Fruit fly (Drosophila melanogaster): ENCODE measurements around the gene gammaTub23C.

gammaTub23C gene

dm6 chr2L:2976829-2977228 is 4.1 kb downstream of the gammaTub23C start, which contains the start of the genes CG9641 and CG3165 (continued):
- peak; percentile 66 for TF ChIP-seq CG12299 (tag; optimal IDR thresholded peaks at IDR 0.05)
- TF ChIP-seq chinmo (GFP tag; IDR thresholded peaks at IDR 0.05; ENCODE audit: partially characterized antibody), result peak; percentile 76; the same call in 1 of the 4 replicates
- TF ChIP-seq vfl (GFP tag; optimal IDR thresholded peaks at IDR 0.05), result peak; percentile 86
- no peak for TF ChIP-seq CG6654 (GFP tag; optimal IDR thresholded peaks at IDR 0.05)
- TF ChIP-seq gcm2 (GFP tag; optimal IDR thresholded peaks at IDR 0.05), result peak; percentile 76
- no peak for TF ChIP-seq Deaf1 (tag; optimal IDR thresholded peaks at IDR 0.05)
- peak; percentile 84 for TF ChIP-seq CG1647 (GFP tag; optimal IDR thresholded peaks at IDR 0.05)
- peak; percentile 86 for TF ChIP-seq zfh1 (GFP tag; IDR thresholded peaks at IDR 0.05)
- TF ChIP-seq CG13123 (GFP tag; optimal IDR thresholded peaks at IDR 0.05), result peak; percentile 78
- TF ChIP-seq Abd-B (GFP tag; optimal IDR thresholded peaks at IDR 0.05), result peak; percentile 66
- TF ChIP-seq CG5953 (GFP tag; IDR thresholded peaks at IDR 0.05), result peak; percentile 56
- peak; percentile 43 for TF ChIP-seq CG15073 (GFP tag; optimal IDR thresholded peaks at IDR 0.05)
- peak; percentile 74 for TF ChIP-seq Fer3 (tag; optimal IDR thresholded peaks at IDR 0.05)
- peak; percentile 44 for TF ChIP-seq luna (GFP tag; optimal IDR thresholded peaks at IDR 0.05)
- peak; percentile 92 for TF ChIP-seq Atf-2 (GFP tag; optimal IDR thresholded peaks at IDR 0.05)
- TF ChIP-seq CG17359 (tag; optimal IDR thresholded peaks at IDR 0.05), result peak; percentile 72
- peak; percentile 78; the same call in 1 of the 2 replicates for TF ChIP-seq ranshi (GFP tag; IDR thresholded peaks at IDR 0.05)
- peak; percentile 9 for TF ChIP-seq wek (GFP tag; optimal IDR thresholded peaks at IDR 0.05)
- peak; percentile 90 for TF ChIP-seq CG17829 (tag; optimal IDR thresholded peaks at IDR 0.05)
- TF ChIP-seq CG16815 (GFP tag; optimal IDR thresholded peaks at IDR 0.05), result peak; percentile 69
- TF ChIP-seq Lhr (GFP tag; optimal IDR thresholded peaks at IDR 0.05), result no peak
- TF ChIP-seq sens-2 (GFP tag; IDR thresholded peaks at IDR 0.05), result 0 out of 2 replicates have a peak, but pooled peaks have one; percentile 37
- no peak for TF ChIP-seq yki (optimal IDR thresholded peaks at IDR 0.05)
- no peak for TF ChIP-seq CG17385 (GFP tag; optimal IDR thresholded peaks at IDR 0.05)
- TF ChIP-seq CG4617 (GFP tag; optimal IDR thresholded peaks at IDR 0.05; ENCODE audit: borderline replicate concordance), result peak; percentile 86
- TF ChIP-seq jigr1 (GFP tag; IDR thresholded peaks at IDR 0.05), result peak; percentile 79; the same call in 2 of the 3 replicates
- TF ChIP-seq ind (GFP tag; optimal IDR thresholded peaks at IDR 0.05), result peak; percentile 90
- TF ChIP-seq Eip74EF (GFP tag; optimal IDR thresholded peaks at IDR 0.05), result no peak
- TF ChIP-seq bowl (GFP tag; IDR thresholded peaks at IDR 0.05), result no peak
- TF ChIP-seq Ada2b (GFP tag; IDR thresholded peaks at IDR 0.05), result peak; percentile 72
- peak; percentile 90 for TF ChIP-seq CG11456 (GFP tag; IDR thresholded peaks at IDR 0.05)
- TF ChIP-seq E2f1 (GFP tag; IDR thresholded peaks at IDR 0.05), result peak; percentile 74
- peak; percentile 85 for TF ChIP-seq CG12942 (GFP tag; optimal IDR thresholded peaks at IDR 0.05)
- TF ChIP-seq toy (GFP tag; IDR thresholded peaks at IDR 0.05), result no peak
- peak; percentile 88 for TF ChIP-seq Dip3 (GFP tag; optimal IDR thresholded peaks at IDR 0.05)
- TF ChIP-seq Antp (GFP tag; optimal IDR thresholded peaks at IDR 0.05), result peak; percentile 92
- peak; percentile 74 for TF ChIP-seq fd96Cb (tag; optimal IDR thresholded peaks at IDR 0.05)
- peak; percentile 37 for TF ChIP-seq CG7271 (tag; optimal IDR thresholded peaks at IDR 0.05)
- peak; percentile 87 for TF ChIP-seq tx (GFP tag; optimal IDR thresholded peaks at IDR 0.05)
- peak; percentile 69 for TF ChIP-seq esg (GFP tag; conservative IDR thresholded peaks at IDR 0.05)
- peak; percentile 92 for TF ChIP-seq pum (GFP tag; optimal IDR thresholded peaks at IDR 0.05)
- peak; percentile 21 for TF ChIP-seq CG6854 (GFP tag; optimal IDR thresholded peaks at IDR 0.05)
- TF ChIP-seq Dp (GFP tag; optimal IDR thresholded peaks at IDR 0.05), result peak; percentile 46
- no peak for TF ChIP-seq Sox102F (GFP tag; optimal IDR thresholded peaks at IDR 0.05)
- peak; percentile 56 for TF ChIP-seq CG12744 (GFP tag; optimal IDR thresholded peaks at IDR 0.05)
- TF ChIP-seq tll (GFP tag; optimal IDR thresholded peaks at IDR 0.05), result peak in 1 of 2 experiments; percentile 29
- peak; percentile 69; the same call in 2 of the 3 replicates for TF ChIP-seq CG7357 (GFP tag; IDR thresholded peaks at IDR 0.05)
- TF ChIP-seq org-1 (GFP tag; optimal IDR thresholded peaks at IDR 0.05), result peak; percentile 58
- peak; percentile 85 for TF ChIP-seq CG32532 (GFP tag; IDR thresholded peaks at IDR 0.05)
- peak; percentile 86 for TF ChIP-seq Ets97D (GFP tag; optimal IDR thresholded peaks at IDR 0.05)
- TF ChIP-seq twi (tag; optimal IDR thresholded peaks at IDR 0.05), result peak; percentile 71
